Fruit fly (Drosophila melanogaster): ENCODE results near the gene Liprin-alpha.

Gene Liprin-alpha

DNA sequence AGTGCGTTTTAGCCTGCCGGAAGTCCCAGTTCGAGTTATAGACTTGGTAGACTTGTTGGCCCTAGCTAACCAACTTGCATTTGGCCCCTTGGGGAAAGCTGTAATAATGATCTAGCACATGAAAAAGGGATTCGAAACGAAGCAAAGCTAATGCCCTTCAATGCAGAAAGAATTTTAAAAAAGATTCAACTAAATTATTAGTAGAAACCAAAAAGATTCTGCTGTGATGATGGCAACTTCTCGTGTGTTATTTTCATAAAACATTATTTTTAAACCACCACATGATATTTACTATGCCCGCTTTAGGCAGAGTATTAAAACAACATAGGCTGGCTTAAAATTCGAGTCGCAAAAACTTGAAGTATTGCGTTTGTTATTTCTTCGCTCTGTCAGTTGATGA, 31.7 kb upstream of the Liprin-alpha start:
- peak; percentile 1 for TF ChIP-seq CG15710 (tag; optimal IDR thresholded peaks at IDR 0.05)
- peak; percentile 30 for TF ChIP-seq CG8301 (tag; optimal IDR thresholded peaks at IDR 0.05)
- TF ChIP-seq Snoo (tag; optimal IDR thresholded peaks at IDR 0.05) = no peak
- TF ChIP-seq gl (tag; optimal IDR thresholded peaks at IDR 0.05) = no peak
- TF ChIP-seq fd96Ca (GFP tag; IDR thresholded peaks at IDR 0.05) = no peak
- TF ChIP-seq CG8159 (tag; optimal IDR thresholded peaks at IDR 0.05) = peak; percentile 4
- peak; percentile 14 for TF ChIP-seq CG34367 (tag; optimal IDR thresholded peaks at IDR 0.05)
- no peak for TF ChIP-seq D1 (tag; optimal IDR thresholded peaks at IDR 0.05)
- TF ChIP-seq Pif1A (GFP tag; optimal IDR thresholded peaks at IDR 0.05) = peak; percentile 22
- TF ChIP-seq CG17806 (tag; optimal IDR thresholded peaks at IDR 0.05) = peak; percentile 33
- no peak for TF ChIP-seq CG13204 (GFP tag; optimal IDR thresholded peaks at IDR 0.05)
- peak; percentile 25 for TF ChIP-seq CG9948 (tag; optimal IDR thresholded peaks at IDR 0.05)
- TF ChIP-seq CG14655 (GFP tag; optimal IDR thresholded peaks at IDR 0.05) = peak; percentile 59

dm6 chr2L:6693794-6694254, 29.9 kb upstream of the Liprin-alpha start:
- TF ChIP-seq rn (GFP tag; IDR thresholded peaks at IDR 0.05) (no peak), CG12605 (GFP tag; IDR thresholded peaks at IDR 0.05) (0 out of 2 replicates have a peak, but pooled peaks have one; percentile 23), gl (tag; optimal IDR thresholded peaks at IDR 0.05) (no peak), Pif1A (GFP tag; optimal IDR thresholded peaks at IDR 0.05) (peak; percentile 65), EcR (GFP tag; optimal IDR thresholded peaks at IDR 0.05) (no peak), CG13204 (GFP tag; optimal IDR thresholded peaks at IDR 0.05) (peak; percentile 55), CG34367 (tag; optimal IDR thresholded peaks at IDR 0.05) (peak; percentile 66), Snoo (tag; optimal IDR thresholded peaks at IDR 0.05) (peak; percentile 44), CG4496 (GFP tag; IDR thresholded peaks at IDR 0.05) (0 out of 3 replicates have a peak, but pooled peaks have one; percentile 59), fd96Ca (GFP tag; IDR thresholded peaks at IDR 0.05) (peak; percentile 30; the same call in 1 of the 3 replicates), CG32121 (GFP tag; IDR thresholded peaks at IDR 0.05) (no peak), D1 (tag; optimal IDR thresholded peaks at IDR 0.05) (peak; percentile 43), CG8159 (tag; optimal IDR thresholded peaks at IDR 0.05) (peak; percentile 83), CG14655 (GFP tag; optimal IDR thresholded peaks at IDR 0.05) (peak; percentile 86), Ets98B (GFP tag; IDR thresholded peaks at IDR 0.05) (no peak), CG8301 (tag; optimal IDR thresholded peaks at IDR 0.05) (peak; percentile 81), CG9948 (tag; optimal IDR thresholded peaks at IDR 0.05) (peak; percentile 69), CG15710 (tag; optimal IDR thresholded peaks at IDR 0.05) (peak; percentile 77), CG17806 (tag; optimal IDR thresholded peaks at IDR 0.05) (peak; percentile 52), Pif1B (GFP tag; optimal IDR thresholded peaks at IDR 0.05) (peak; percentile 39), CG10348 (GFP tag; IDR thresholded peaks at IDR 0.05) (no peak)

DNA sequence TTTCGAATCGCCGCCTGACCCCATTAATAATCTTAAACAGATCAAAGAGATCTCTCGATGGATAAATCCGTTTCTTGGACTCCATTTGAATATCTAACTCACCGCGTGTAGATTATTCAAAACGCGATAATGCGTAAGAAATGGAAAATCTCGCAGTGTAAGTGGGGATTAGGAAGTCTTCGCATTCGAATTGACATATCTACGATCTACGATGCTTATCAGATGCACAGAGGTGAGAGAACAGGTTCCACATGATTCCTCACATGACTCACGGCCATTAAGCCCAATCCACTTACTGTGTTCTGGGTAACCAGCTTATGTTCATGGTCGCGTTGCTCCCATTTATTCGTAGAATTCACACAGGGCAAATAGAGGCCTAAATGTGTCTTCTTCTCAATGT, 27.5 kb upstream of the Liprin-alpha start:
- TF ChIP-seq Pif1B (GFP tag; optimal IDR thresholded peaks at IDR 0.05) = no peak
- TF ChIP-seq Pif1A (GFP tag; optimal IDR thresholded peaks at IDR 0.05) = no peak
- no peak for TF ChIP-seq CG32121 (GFP tag; IDR thresholded peaks at IDR 0.05)
- TF ChIP-seq CG9948 (tag; optimal IDR thresholded peaks at IDR 0.05) = no peak
- no peak for TF ChIP-seq CG12605 (GFP tag; IDR thresholded peaks at IDR 0.05)
- TF ChIP-seq fd96Ca (GFP tag; IDR thresholded peaks at IDR 0.05) = no peak
- no peak for TF ChIP-seq CG4496 (GFP tag; IDR thresholded peaks at IDR 0.05)
- no peak for TF ChIP-seq Ets98B (GFP tag; IDR thresholded peaks at IDR 0.05)

DNA sequence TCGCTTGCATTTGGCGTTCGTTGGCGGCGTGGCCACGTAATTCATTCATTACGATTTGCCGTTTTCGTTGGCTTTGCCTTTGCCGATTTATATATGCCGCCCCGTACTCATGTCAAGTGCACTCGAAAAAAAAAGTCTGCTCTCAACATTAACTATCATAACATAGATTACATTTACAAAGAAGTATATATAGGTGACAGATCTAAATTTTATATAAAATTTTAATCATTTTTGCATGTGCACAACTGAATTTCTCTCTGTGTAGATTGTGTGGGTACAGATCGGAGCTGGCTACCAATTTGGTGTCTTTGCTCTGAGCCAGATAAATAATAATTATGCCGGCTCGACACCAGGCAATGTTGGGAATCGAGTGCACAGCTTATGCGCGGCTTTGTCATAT, 25.3 kb upstream of the Liprin-alpha start:
- TF ChIP-seq CG8301 (tag; optimal IDR thresholded peaks at IDR 0.05) (peak; percentile 66), CG12605 (GFP tag; IDR thresholded peaks at IDR 0.05) (peak; percentile 78), EcR (GFP tag; optimal IDR thresholded peaks at IDR 0.05) (no peak), CG32121 (GFP tag; IDR thresholded peaks at IDR 0.05) (peak; percentile 89), Pif1A (GFP tag; optimal IDR thresholded peaks at IDR 0.05) (peak; percentile 65), CG8159 (tag; optimal IDR thresholded peaks at IDR 0.05) (peak; percentile 62), rn (GFP tag; IDR thresholded peaks at IDR 0.05) (peak; percentile 65), CG10348 (GFP tag; IDR thresholded peaks at IDR 0.05) (no peak), CG4496 (GFP tag; IDR thresholded peaks at IDR 0.05) (peak; percentile 89), Pif1B (GFP tag; optimal IDR thresholded peaks at IDR 0.05) (peak; percentile 64), CG9948 (tag; optimal IDR thresholded peaks at IDR 0.05) (peak; percentile 55), CG17806 (tag; optimal IDR thresholded peaks at IDR 0.05) (peak; percentile 60), CG13204 (GFP tag; optimal IDR thresholded peaks at IDR 0.05) (no peak), fd96Ca (GFP tag; IDR thresholded peaks at IDR 0.05) (peak; percentile 83; the same call in 2 of the 3 replicates), CG14655 (GFP tag; optimal IDR thresholded peaks at IDR 0.05) (peak; percentile 62), gl (tag; optimal IDR thresholded peaks at IDR 0.05) (no peak), D1 (tag; optimal IDR thresholded peaks at IDR 0.05) (no peak), CG15710 (tag; optimal IDR thresholded peaks at IDR 0.05) (peak; percentile 57), CG34367 (tag; optimal IDR thresholded peaks at IDR 0.05) (peak; percentile 55), Snoo (tag; optimal IDR thresholded peaks at IDR 0.05) (peak; percentile 55), Ets98B (GFP tag; IDR thresholded peaks at IDR 0.05) (peak; percentile 83)

DNA sequence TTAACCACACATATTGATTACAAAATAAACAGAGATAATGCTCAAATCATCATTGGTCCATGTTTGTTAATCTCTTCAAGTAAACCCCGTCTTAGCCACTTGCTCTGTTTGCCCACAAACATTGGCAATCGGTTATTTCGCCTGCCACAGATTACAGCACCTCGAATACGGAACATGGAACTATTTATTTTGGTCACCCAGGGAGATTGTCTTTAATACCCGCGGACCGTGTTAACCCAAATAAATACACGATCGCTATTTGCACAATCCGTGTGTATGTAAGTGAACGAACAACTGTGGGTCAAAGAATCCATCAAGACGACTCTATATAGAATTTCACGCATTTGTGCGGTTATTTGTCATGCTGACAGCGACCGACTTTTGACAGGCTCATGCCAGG, 23.0 kb upstream of the Liprin-alpha start:
- TF ChIP-seq CG4496 (GFP tag; IDR thresholded peaks at IDR 0.05) (no peak), EcR (GFP tag; optimal IDR thresholded peaks at IDR 0.05) (no peak), CG32121 (GFP tag; IDR thresholded peaks at IDR 0.05) (no peak), CG9948 (tag; optimal IDR thresholded peaks at IDR 0.05) (no peak)
